Worm (Caenorhabditis elegans) whole organism, late embryonic: ENCODE measurements around the gene C25F9.2.

Source experiments
- C08G9.2 ChIP-seq: sonication (generic microtip); optimal IDR thresholded peaks from 2 replicates; lab custom pipeline; 2016; ENCODE audit warnings: mild to moderate bottlenecking, missing genetic modification characterization, moderate library complexity, missing compliant biosample characterization
- C38D4.7 ChIP-seq: fragments of 200-800 bp; sonication (Bioruptor generic); optimal IDR thresholded peaks from 2 replicates; lab custom pipeline; 2018; ENCODE audit warnings: mild to moderate bottlenecking, missing genetic modification characterization, moderate library complexity, missing compliant biosample characterization
- F13H6.1 ChIP-seq: sonication (generic microtip); optimal IDR thresholded peaks from 2 replicates; lab custom pipeline; 2016; ENCODE audit warnings: missing genetic modification characterization, missing compliant biosample characterization
- K02D7.2 ChIP-seq: sonication (generic microtip); optimal IDR thresholded peaks from 2 replicates; lab custom pipeline; 2017; ENCODE audit warnings: mild to moderate bottlenecking, missing genetic modification characterization, missing compliant biosample characterization
- Y22D7AL.16 ChIP-seq: sonication (generic microtip); optimal IDR thresholded peaks from 2 replicates; lab custom pipeline; 2016; ENCODE audit warnings: missing genetic modification characterization, missing compliant biosample characterization
- ahr-1 ChIP-seq: sonication (generic microtip); optimal IDR thresholded peaks from 2 replicates; lab custom pipeline; 2016; ENCODE audit warnings: missing genetic modification characterization, missing compliant biosample characterization
- ceh-18 ChIP-seq: sonication (generic microtip); optimal IDR thresholded peaks from 2 replicates; lab custom pipeline; 2016; ENCODE audit warnings: missing genetic modification characterization, missing compliant biosample characterization
- ceh-19 ChIP-seq: fragments of 200-800 bp; sonication (Bioruptor generic); optimal IDR thresholded peaks from 2 replicates; lab custom pipeline; 2018; ENCODE audit warnings: mild to moderate bottlenecking, missing genetic modification characterization, missing compliant biosample characterization
- ceh-24 ChIP-seq: sonication (generic microtip); optimal IDR thresholded peaks from 2 replicates; lab custom pipeline; 2016; ENCODE audit warnings: mild to moderate bottlenecking, missing genetic modification characterization, missing compliant biosample characterization
- ceh-30 ChIP-seq: fragments of 150-350 bp; optimal IDR thresholded peaks from 2 replicates; lab custom pipeline; 2014; ENCODE audit warnings: missing biosample characterization, missing genetic modification characterization
- ceh-48 ChIP-seq: sonication (generic microtip); optimal IDR thresholded peaks from 2 replicates; lab custom pipeline; 2016; ENCODE audit warnings: missing genetic modification characterization, inconsistent platforms, missing compliant biosample characterization
- che-1 ChIP-seq: sonication (generic microtip); optimal IDR thresholded peaks from 2 replicates; lab custom pipeline; 2016; ENCODE audit warnings: mild to moderate bottlenecking, missing genetic modification characterization, missing compliant biosample characterization
- dve-1 ChIP-seq: sonication (generic microtip); optimal IDR thresholded peaks from 2 replicates; lab custom pipeline; 2017; ENCODE audit warnings: antibody characterized with exemption, mild to moderate bottlenecking, missing genetic modification characterization, missing compliant biosample characterization
- elt-2 ChIP-seq: sonication (generic microtip); optimal IDR thresholded peaks from 2 replicates; lab custom pipeline; 2016; ENCODE audit warnings: missing genetic modification reagents, missing genetic modification characterization, missing compliant biosample characterization
- ets-4 ChIP-seq: sonication (generic microtip); optimal IDR thresholded peaks from 2 replicates; lab custom pipeline; 2016; ENCODE audit warnings: missing genetic modification characterization, missing compliant biosample characterization
- eyg-1 ChIP-seq: sonication (generic microtip); optimal IDR thresholded peaks from 2 replicates; lab custom pipeline; 2016; ENCODE audit warnings: missing genotype, missing genetic modification characterization, missing compliant biosample characterization
- fax-1 ChIP-seq: sonication (generic microtip); optimal IDR thresholded peaks from 2 replicates; lab custom pipeline; 2016; ENCODE audit warnings: missing genotype, missing genetic modification characterization, missing compliant biosample characterization
- fkh-10 ChIP-seq: fragments of 150-350 bp; optimal IDR thresholded peaks from 2 replicates; lab custom pipeline; 2014; ENCODE audit warnings: missing biosample characterization, missing genetic modification reagents, missing genetic modification characterization
- hlh-13 ChIP-seq: fragments of 200-800 bp; sonication (Bioruptor generic); optimal IDR thresholded peaks from 2 replicates; lab custom pipeline; 2018; ENCODE audit warnings: mild to moderate bottlenecking, missing genetic modification characterization, missing compliant biosample characterization
- hlh-15 ChIP-seq: sonication (generic microtip); optimal IDR thresholded peaks from 2 replicates; lab custom pipeline; 2016; ENCODE audit warnings: missing genetic modification characterization, missing compliant biosample characterization
- hlh-30 ChIP-seq: sonication (generic microtip); optimal IDR thresholded peaks from 2 replicates; lab custom pipeline; 2017; ENCODE audit warnings: antibody characterized with exemption, missing genetic modification characterization, missing compliant biosample characterization; ENCODE audit not compliant: insufficient read depth
- hlh-6 ChIP-seq: sonication (generic microtip); optimal IDR thresholded peaks from 2 replicates; lab custom pipeline; 2016; ENCODE audit warnings: missing genotype, missing genetic modification characterization, missing compliant biosample characterization
- lim-6 ChIP-seq: sonication (generic microtip); optimal IDR thresholded peaks from 2 replicates; lab custom pipeline; 2016; ENCODE audit warnings: missing genetic modification characterization, missing compliant biosample characterization
- lin-11 ChIP-seq: fragments of 200-800 bp; sonication (Bioruptor generic); optimal IDR thresholded peaks from 2 replicates; lab custom pipeline; 2018; ENCODE audit warnings: mild to moderate bottlenecking, missing genetic modification characterization, missing compliant biosample characterization
- madf-2 ChIP-seq: sonication (generic microtip); optimal IDR thresholded peaks from 2 replicates; lab custom pipeline; 2017; ENCODE audit warnings: missing genetic modification characterization, missing compliant biosample characterization
- nhr-232 ChIP-seq: sonication (generic microtip); optimal IDR thresholded peaks from 2 replicates; lab custom pipeline; 2016; ENCODE audit warnings: missing genetic modification characterization, missing compliant biosample characterization
- npax-4 ChIP-seq: sonication (generic microtip); optimal IDR thresholded peaks from 2 replicates; lab custom pipeline; 2016; ENCODE audit warnings: missing genetic modification characterization, missing compliant biosample characterization
- odd-2 ChIP-seq: sonication (generic microtip); optimal IDR thresholded peaks from 2 replicates; lab custom pipeline; 2017; ENCODE audit warnings: antibody characterized with exemption, mild to moderate bottlenecking, missing genetic modification characterization, missing compliant biosample characterization
- pag-3 ChIP-seq: sonication (generic microtip); optimal IDR thresholded peaks from 2 replicates; lab custom pipeline; 2016; ENCODE audit warnings: missing compliant biosample characterization, missing genetic modification characterization, borderline replicate concordance
- pat-9 ChIP-seq: fragments of 200-800 bp; sonication (Bioruptor generic); optimal IDR thresholded peaks from 2 replicates; lab custom pipeline; 2018; ENCODE audit warnings: mild to moderate bottlenecking, missing genetic modification characterization, moderate library complexity, missing compliant biosample characterization
- pha-4 ChIP-seq: fragments of 150-350 bp; optimal IDR thresholded peaks from 2 replicates; lab custom pipeline; 2018; ENCODE audit warnings: missing biosample characterization, missing genetic modification reagents, missing genetic modification characterization
- pqm-1 ChIP-seq: sonication (generic microtip); optimal IDR thresholded peaks from 2 replicates; lab custom pipeline; 2016; ENCODE audit warnings: missing genetic modification characterization, missing compliant biosample characterization
- sox-2 ChIP-seq: fragments of 200-800 bp; sonication (Bioruptor generic); IDR thresholded peaks from 2 replicates; pipeline ENCODE4 v1.3.6; 2022; ENCODE audit warnings: missing genetic modification reagents, missing genetic modification characterization, missing compliant biosample characterization
- syd-9 ChIP-seq: sonication (generic microtip); optimal IDR thresholded peaks from 2 replicates; lab custom pipeline; 2016; ENCODE audit warnings: mild to moderate bottlenecking, missing genetic modification characterization, moderate library complexity, missing compliant biosample characterization
- tbx-7 ChIP-seq: sonication (generic microtip); optimal IDR thresholded peaks from 2 replicates; lab custom pipeline; 2016; ENCODE audit warnings: missing genotype, missing genetic modification characterization, missing compliant biosample characterization
- ttx-3 ChIP-seq: sonication (generic microtip); optimal IDR thresholded peaks from 2 replicates; lab custom pipeline; 2016; ENCODE audit warnings: missing genetic modification reagents, missing genetic modification characterization, missing compliant biosample characterization
- unc-3 ChIP-seq, 2 experiments: fragments of 200-800 bp in 1 of 2; sonication (Bioruptor generic) in 1 of 2; sonication (generic microtip) in 1 of 2; conservative IDR thresholded peaks in 1 of 2; optimal IDR thresholded peaks in 1 of 2; 2 replicates each; pipeline versions ENCODE4 v1.3.6 to Lab custom; 2016 to 2022; ENCODE audit warnings: missing compliant biosample characterization in 2 of 2, missing genetic modification characterization in 2 of 2, missing genetic modification reagents in 1 of 2
- unc-42 ChIP-seq: sonication (generic microtip); optimal IDR thresholded peaks from 2 replicates; lab custom pipeline; 2016; ENCODE audit warnings: missing genotype, missing genetic modification characterization, missing compliant biosample characterization
- unc-86 ChIP-seq: sonication (generic microtip); optimal IDR thresholded peaks from 2 replicates; lab custom pipeline; 2016; ENCODE audit warnings: missing genetic modification characterization, missing compliant biosample characterization
- zip-5 ChIP-seq: sonication (generic microtip); optimal IDR thresholded peaks from 2 replicates; lab custom pipeline; 2016; ENCODE audit warnings: missing genetic modification characterization, missing compliant biosample characterization
- ztf-16 ChIP-seq: sonication (generic microtip); optimal IDR thresholded peaks from 2 replicates; lab custom pipeline; 2017; ENCODE audit warnings: missing genetic modification characterization, missing compliant biosample characterization

Gene C25F9.2

ce11 chrV:19405276-19405815 is 15.9 kb upstream of the C25F9.2 start, which contains the start of the genes C25F9.6 and C25F9.10:
Gene C25F9.6, minus strand, starts transcription at chrV:19405326.
Gene C25F9.10, plus strand, starts transcription at chrV:19405729.
- TF ChIP-seq sox-2 (no peak), F13H6.1 (tag; lab: Kevin White, UChicago) (no peak), zip-5 (tag; lab: Kevin White, UChicago) (no peak), fax-1 (tag; lab: Kevin White, UChicago) (no peak), C08G9.2 (tag; lab: Kevin White, UChicago) (no peak), ahr-1 (tag; lab: Kevin White, UChicago) (no peak), unc-42 (tag; lab: Kevin White, UChicago) (no peak), ttx-3 (tag; lab: Kevin White, UChicago) (no peak), madf-2 (tag; lab: Kevin White, UChicago) (no peak), ceh-48 (tag; lab: Kevin White, UChicago) (no peak), che-1 (tag; lab: Kevin White, UChicago) (no peak), unc-3 (GFP tag; conservative IDR thresholded peaks at IDR 0.05; lab: Robert Waterston, UW) (no peak), unc-3 (tag; optimal IDR thresholded peaks at IDR 0.05; lab: Kevin White, UChicago) (no peak), lim-6 (tag; lab: Kevin White, UChicago) (no peak), hlh-13 (GFP tag; lab: Kevin White, UChicago) (no peak)
- TF ChIP-seq, all 69 proteins: peak for 0

ce11 chrV:19410663-19411062 is 10.6 kb upstream of the C25F9.2 start, which contains the start of gene C25F9.5:
Gene C25F9.5, minus strand, starts transcription at chrV:19410857.
- no peak for TF ChIP-seq lim-6 (tag; lab: Kevin White, UChicago)
- TF ChIP-seq ceh-24, result no peak
- no peak for TF ChIP-seq hlh-15 (tag; lab: Kevin White, UChicago)
- no peak for TF ChIP-seq ceh-19 (GFP tag; lab: Kevin White, UChicago)
- no peak for TF ChIP-seq ceh-18 (tag; lab: Kevin White, UChicago)
- no peak for TF ChIP-seq odd-2 (tag; lab: Kevin White, UChicago)

- TF ChIP-seq nhr-232 (tag; lab: Kevin White, UChicago) (no peak), ceh-30 (tag; lab: Kevin White, UChicago) (no peak), tbx-7 (no peak), syd-9 (tag; lab: Kevin White, UChicago) (no peak), elt-2 (no peak), eyg-1 (tag; lab: Kevin White, UChicago) (no peak), pha-4 (tag; lab: Kevin White, UChicago) (no peak), ahr-1 (tag; lab: Kevin White, UChicago) (no peak), dve-1 (no peak), hlh-30 (tag; lab: Kevin White, UChicago) (no peak), fkh-10 (no peak), ztf-16 (tag; lab: Kevin White, UChicago) (no peak)
Measured at ce11 chrV:19416475-19416874, 4.8 kb upstream of the C25F9.2 start, which contains the start of the genes C25F9.4 and C25F9.9. Gene C25F9.4, minus strand, starts transcription at chrV:19416575. Gene C25F9.9, plus strand, starts transcription at chrV:19416611.

DNA sequence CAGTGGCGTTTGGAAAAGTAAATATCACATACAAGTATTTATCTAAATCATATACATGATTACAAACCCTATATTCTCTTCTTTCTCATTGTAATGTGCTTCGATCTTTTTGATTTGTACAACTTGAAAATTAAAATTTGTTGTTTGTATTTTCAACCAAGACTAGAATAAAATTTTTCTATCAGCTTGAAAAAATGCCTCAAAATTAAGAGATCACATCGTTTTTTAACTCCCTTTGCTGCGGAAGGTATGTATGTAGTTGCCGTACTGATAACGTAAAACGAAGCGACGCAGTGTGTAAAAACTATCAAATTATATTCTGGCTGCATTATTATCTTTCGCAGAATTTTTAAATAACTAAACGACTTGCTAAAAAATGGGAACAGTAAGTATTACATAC is 3.4 kb upstream of the C25F9.2 start, which contains the start of gene C25F9.15:
TSS of gene C25F9.15 (plus strand) at position 301 of the 400 bp plus-strand sequence.
- TF ChIP-seq unc-86, result no peak
- TF ChIP-seq dve-1, result no peak
- TF ChIP-seq hlh-6 (tag; lab: Kevin White, UChicago), result no peak
- TF ChIP-seq unc-42 (tag; lab: Kevin White, UChicago), result no peak
- no peak for TF ChIP-seq pqm-1 (tag; lab: Kevin White, UChicago)
- no peak for TF ChIP-seq lin-11 (tag; lab: Kevin White, UChicago)
- no peak for TF ChIP-seq eyg-1 (tag; lab: Kevin White, UChicago)
- TF ChIP-seq Y22D7AL.16 (tag; lab: Kevin White, UChicago), result no peak
- no peak for TF ChIP-seq npax-4
- TF ChIP-seq pag-3 (tag; lab: Kevin White, UChicago), result no peak
- no peak for TF ChIP-seq ets-4 (tag; lab: Kevin White, UChicago)
- TF ChIP-seq pat-9, result no peak
- TF ChIP-seq C38D4.7 (GFP tag; lab: Kevin White, UChicago), result no peak
- TF ChIP-seq unc-3 (GFP tag; conservative IDR thresholded peaks at IDR 0.05; lab: Robert Waterston, UW), result no peak
- TF ChIP-seq unc-3 (tag; optimal IDR thresholded peaks at IDR 0.05; lab: Kevin White, UChicago), result no peak
- no peak for TF ChIP-seq odd-2 (tag; lab: Kevin White, UChicago)
- no peak for TF ChIP-seq K02D7.2 (tag; lab: Kevin White, UChicago)
